Fruit fly (Drosophila melanogaster) whole organism, wandering third instar larva: Measurements from ENCODE around the gene mthl9.

Experiments
- CG32264 ChIP-seq: fragments of 200-800 bp; sonication (Bioruptor generic); optimal IDR thresholded peaks from 2 replicates; lab custom pipeline; 2016; ENCODE audit warnings: missing biosample characterization, missing genetic modification characterization
- Hnf4 ChIP-seq: fragments of 200-800 bp; sonication (Bioruptor generic); optimal IDR thresholded peaks from 2 replicates; lab custom pipeline; 2016; ENCODE audit warnings: missing biosample characterization, mild to moderate bottlenecking, missing genetic modification characterization
- Myc ChIP-seq: fragments of >200 bp; optimal IDR thresholded peaks from 2 replicates; lab custom pipeline; 2017
- N ChIP-seq: fragments of >200 bp; optimal IDR thresholded peaks from 2 replicates; lab custom pipeline; 2018; ENCODE audit warnings: missing biosample characterization, missing external identifiers, missing genetic modification characterization
- OdsH ChIP-seq: fragments of 200-800 bp; sonication (Bioruptor generic); optimal IDR thresholded peaks from 2 replicates; lab custom pipeline; 2016; ENCODE audit warnings: missing biosample characterization, mild to moderate bottlenecking, missing genetic modification characterization
- Sp1 ChIP-seq: fragments of 200-800 bp; sonication (Bioruptor generic); optimal IDR thresholded peaks from 3 replicates; lab custom pipeline; 2019; ENCODE audit warnings: missing biosample characterization, mild to moderate bottlenecking, missing genetic modification characterization, moderate library complexity
- Vsx2 ChIP-seq: fragments of 200-300, 225-300 bp; sonication (Bioruptor generic); optimal IDR thresholded peaks from 2 replicates; lab custom pipeline; 2018; ENCODE audit warnings: missing biosample characterization, missing genetic modification characterization; ENCODE audit not compliant: partially characterized antibody
- h ChIP-seq: fragments of 200-800 bp; sonication (Bioruptor generic); optimal IDR thresholded peaks from 3 replicates; lab custom pipeline; 2016; ENCODE audit warnings: missing biosample characterization, mild to moderate bottlenecking, missing genetic modification characterization
- jim ChIP-seq: fragments of 175-275, 200-325 bp; sonication (Bioruptor generic); optimal IDR thresholded peaks from 2 replicates; lab custom pipeline; 2016; ENCODE audit warnings: missing biosample characterization, mild to moderate bottlenecking, missing genetic modification characterization
- lola ChIP-seq: fragments of >200 bp; optimal IDR thresholded peaks from 2 replicates; lab custom pipeline; 2017; ENCODE audit warnings: missing biosample characterization, missing genetic modification characterization
- psq ChIP-seq: fragments of 200-800 bp; sonication (Bioruptor generic); optimal IDR thresholded peaks from 3 replicates; lab custom pipeline; 2017; ENCODE audit warnings: missing biosample characterization, mild to moderate bottlenecking, missing genetic modification characterization, moderate library complexity
- rgr ChIP-seq: fragments of 200-800 bp; sonication (Bioruptor generic); optimal IDR thresholded peaks from 3 replicates; lab custom pipeline; 2016; ENCODE audit warnings: missing biosample characterization, mild to moderate bottlenecking, missing genetic modification characterization
- usp ChIP-seq: fragments of >200 bp; optimal IDR thresholded peaks from 2 replicates; lab custom pipeline; 2017; ENCODE audit warnings: missing biosample characterization, missing genetic modification characterization

DNA sequence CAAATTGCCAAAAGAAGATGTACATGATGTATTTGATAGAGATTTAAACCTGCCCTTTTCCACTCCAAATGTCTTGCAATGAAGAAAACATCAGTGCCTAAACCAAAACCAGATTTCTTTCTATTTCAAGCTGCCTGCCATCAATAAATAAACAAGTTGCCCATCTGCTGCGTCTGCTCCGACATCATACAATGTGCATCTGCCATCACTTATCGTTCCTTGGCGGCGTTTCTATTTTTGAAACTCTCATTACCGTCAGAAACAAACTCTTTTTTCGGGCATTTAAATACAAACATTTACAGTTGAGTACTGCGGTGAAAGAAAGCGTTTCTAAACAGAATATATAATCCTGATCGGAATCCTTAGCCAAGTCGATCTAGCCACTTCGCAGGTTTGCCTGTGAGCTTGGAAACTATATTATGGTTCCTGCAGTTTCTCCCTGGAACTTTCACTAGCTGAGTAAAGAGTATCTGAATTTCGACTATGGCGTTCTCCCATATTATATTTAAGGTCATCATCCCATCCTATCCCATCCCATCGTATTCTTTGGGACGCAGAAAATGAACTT, 37.2 kb downstream of the mthl9 start:
- TF ChIP-seq rgr (GFP tag; lab: Kevin White, UChicago) (no peak), jim (GFP tag; lab: Kevin White, UChicago) (no peak), h (GFP tag; lab: Kevin White, UChicago) (no peak), Sp1 (GFP tag; lab: Kevin White, UChicago) (no peak), Hnf4 (GFP tag; lab: Kevin White, UChicago) (no peak), Vsx2 (GFP tag; lab: Kevin White, UChicago) (no peak), psq (GFP tag; lab: Kevin White, UChicago) (no peak), lola (GFP tag; lab: Kevin White, UChicago) (no peak), OdsH (GFP tag; lab: Kevin White, UChicago) (no peak), CG32264 (no peak), N (no peak), usp (GFP tag; lab: Kevin White, UChicago) (no peak), Myc (lab: Kevin White, UChicago) (no peak)
